Worm (Caenorhabditis elegans): Measurements from ENCODE around the gene srw-48.

- TF ChIP-seq elt-1 (tag; optimal IDR thresholded peaks at IDR 0.05; ENCODE audit: borderline replicate concordance, insufficient read depth) (no peak), pha-4 (tag; optimal IDR thresholded peaks at IDR 0.05) (no peak), mab-5 (tag; optimal IDR thresholded peaks at IDR 0.05) (no peak), ztf-11 (tag; optimal IDR thresholded peaks at IDR 0.05) (no peak), snpc-4 (tag; optimal IDR thresholded peaks at IDR 0.05) (no peak), unc-39 (tag; optimal IDR thresholded peaks at IDR 0.05) (no peak), nhr-12 (tag; optimal IDR thresholded peaks at IDR 0.05) (no peak), mep-1 (tag; optimal IDR thresholded peaks at IDR 0.05) (no peak), unc-62 (GFP tag; optimal IDR thresholded peaks at IDR 0.05) (no peak)
These were observed 15.4 kb upstream of the srw-48 start for ce11 chrV:16405366-16405765.

All from whole organism, mixed stage, embryonic.